Worm (Caenorhabditis elegans): Measurements from ENCODE around the gene gpch-1.
"Not testable (repeated sequence)": the region's sequence is repeated elsewhere in the genome, so short reads cannot be mapped to it uniquely, and the experiment has no call there.

- TF ChIP-seq hmbx-1 (tag; optimal IDR thresholded peaks at IDR 0.05): peak; percentile 40
- peak; percentile 40 for TF ChIP-seq ets-7 (tag; optimal IDR thresholded peaks at IDR 0.05)
- TF ChIP-seq tra-4 (tag; optimal IDR thresholded peaks at IDR 0.05); ama-1 (optimal IDR thresholded peaks at IDR 0.05); hnd-1 (tag; optimal IDR thresholded peaks at IDR 0.05): not testable (repeated sequence)
- TF ChIP-seq B0310.2 (tag; optimal IDR thresholded peaks at IDR 0.05): peak; percentile 1
- peak; percentile 82 for TF ChIP-seq tbx-37 (GFP tag; conservative IDR thresholded peaks at IDR 0.05)
- TF ChIP-seq ceh-36 (tag; optimal IDR thresholded peaks at IDR 0.05): peak; percentile 23
- peak; percentile 86 for TF ChIP-seq scrt-1 (GFP tag; IDR thresholded peaks at IDR 0.05)
- TF ChIP-seq pes-1 (GFP tag; IDR thresholded peaks at IDR 0.05): peak; percentile 89
- TF ChIP-seq sea-1 (GFP tag; conservative IDR thresholded peaks at IDR 0.05): peak; percentile 75; the same call in 1 of the 2 replicates
- peak; percentile 22 for TF ChIP-seq ceh-13 (GFP tag; optimal IDR thresholded peaks at IDR 0.05)
- peak; percentile 75 for TF ChIP-seq hmg-4 (GFP tag; optimal IDR thresholded peaks at IDR 0.05)
- peak; percentile 85 for TF ChIP-seq flt-1 (GFP tag; IDR thresholded peaks at IDR 0.05)
Measured at ce11 chrIII:4369381-4369809, 39.0 kb upstream of the gpch-1 start.
